Fruit fly (Drosophila melanogaster): ENCODE data around the gene CG14434.

Gene CG14434

dm6 chrX:6868024-6868628, 1.1 kb upstream of the CG14434 start (continued):
- peak; percentile 7 for TF ChIP-seq Hr3 (GFP tag; optimal IDR thresholded peaks at IDR 0.05)
- no peak for TF ChIP-seq lilli (GFP tag; optimal IDR thresholded peaks at IDR 0.05)
- no peak for TF ChIP-seq nau (GFP tag; optimal IDR thresholded peaks at IDR 0.05)
- TF ChIP-seq Med (GFP tag) = peak; percentile 55
- TF ChIP-seq CG10543 (GFP tag; optimal IDR thresholded peaks at IDR 0.05) = peak; percentile 13
- peak; percentile 44 for TF ChIP-seq slbo (GFP tag; IDR thresholded peaks at IDR 0.05)
- peak; percentile 33; the same call in 1 of the 2 replicates for TF ChIP-seq hbn (GFP tag; IDR thresholded peaks at IDR 0.05; ENCODE audit: partially characterized antibody)
- TF ChIP-seq NFAT (GFP tag; IDR thresholded peaks at IDR 0.05) = peak; percentile 39; the same call in 1 of the 2 replicates
- no peak for TF ChIP-seq ssp (GFP tag; IDR thresholded peaks at IDR 0.05)
- TF ChIP-seq CG13287 (GFP tag; IDR thresholded peaks at IDR 0.05; ENCODE audit: partially characterized antibody) = peak; percentile 46; the same call in 1 of the 2 replicates
- peak; percentile 27 for TF ChIP-seq nom (GFP tag; optimal IDR thresholded peaks at IDR 0.05)
- TF ChIP-seq wek (GFP tag; optimal IDR thresholded peaks at IDR 0.05) = no peak
- TF ChIP-seq grau (tag; optimal IDR thresholded peaks at IDR 0.05) = no peak
- peak; percentile 78 for TF ChIP-seq CoRest (tag; optimal IDR thresholded peaks at IDR 0.05)
- TF ChIP-seq CG8478 (optimal IDR thresholded peaks at IDR 0.05) = no peak
- peak; percentile 26; the same call in 1 of the 2 replicates for TF ChIP-seq CG32767 (GFP tag; IDR thresholded peaks at IDR 0.05)
- TF ChIP-seq CG4282 (GFP tag; optimal IDR thresholded peaks at IDR 0.05) = no peak
- peak; percentile 18 for TF ChIP-seq h (optimal IDR thresholded peaks at IDR 0.05)
- TF ChIP-seq CG17359 (tag; optimal IDR thresholded peaks at IDR 0.05) = peak; percentile 9
- no peak for TF ChIP-seq Camta (GFP tag; optimal IDR thresholded peaks at IDR 0.05)
- TF ChIP-seq CG18011 (GFP tag; optimal IDR thresholded peaks at IDR 0.05) = no peak
- TF ChIP-seq CG17568 (GFP tag; optimal IDR thresholded peaks at IDR 0.05) = no peak
- TF ChIP-seq CG14014 (GFP tag; IDR thresholded peaks at IDR 0.05) = no peak
- no peak for TF ChIP-seq CG3281 (GFP tag; optimal IDR thresholded peaks at IDR 0.05)
- TF ChIP-seq Hr39 (optimal IDR thresholded peaks at IDR 0.05) = no peak
- no peak for TF ChIP-seq CG30020 (tag; optimal IDR thresholded peaks at IDR 0.05)
- no peak for TF ChIP-seq Lhr (GFP tag; optimal IDR thresholded peaks at IDR 0.05)
- TF ChIP-seq Xrp1 (GFP tag; IDR thresholded peaks at IDR 0.05) = no peak; the same call in 1 of the 2 replicates
- TF ChIP-seq HmgZ (tag; optimal IDR thresholded peaks at IDR 0.05) = no peak
- 0 out of 2 replicates have a peak, but pooled peaks have one; percentile 16 for TF ChIP-seq aop (GFP tag; IDR thresholded peaks at IDR 0.05)
- TF ChIP-seq CG12299 (tag; optimal IDR thresholded peaks at IDR 0.05) = peak; percentile 16
- TF ChIP-seq CG33213 (GFP tag; optimal IDR thresholded peaks at IDR 0.05) = no peak
- TF ChIP-seq CG6254 (GFP tag; optimal IDR thresholded peaks at IDR 0.05) = no peak
- TF ChIP-seq Deaf1 (tag; optimal IDR thresholded peaks at IDR 0.05) = peak; percentile 93
- peak; percentile 60 for TF ChIP-seq sens (GFP tag)
- peak; percentile 21 for TF ChIP-seq mirr (GFP tag; optimal IDR thresholded peaks at IDR 0.05)
- TF ChIP-seq insv (GFP tag; optimal IDR thresholded peaks at IDR 0.05) = no peak
- no peak for TF ChIP-seq corto (GFP tag; optimal IDR thresholded peaks at IDR 0.05)
- peak; percentile 6 for TF ChIP-seq CG6654 (GFP tag; optimal IDR thresholded peaks at IDR 0.05)
- peak; percentile 7 for TF ChIP-seq CG13894 (tag; optimal IDR thresholded peaks at IDR 0.05)
- TF ChIP-seq cg (GFP tag; optimal IDR thresholded peaks at IDR 0.05) = peak; percentile 89
- peak; percentile 53 for TF ChIP-seq sqz (GFP tag; optimal IDR thresholded peaks at IDR 0.05)
- TF ChIP-seq CG9932 (GFP tag; IDR thresholded peaks at IDR 0.05) = no peak; the same call in 1 of the 2 replicates
- peak; percentile 89 for TF ChIP-seq CG1233 (GFP tag; optimal IDR thresholded peaks at IDR 0.05)
- TF ChIP-seq fd96Cb (tag; optimal IDR thresholded peaks at IDR 0.05) = no peak
- TF ChIP-seq CG12155 (GFP tag; optimal IDR thresholded peaks at IDR 0.05) = no peak
- TF ChIP-seq nerfin-1 (tag; optimal IDR thresholded peaks at IDR 0.05) = peak; percentile 57
- no peak for TF ChIP-seq MBD-R2 (GFP tag; IDR thresholded peaks at IDR 0.05)
- 0 out of 2 replicates have a peak, but pooled peaks have one; percentile 50 for TF ChIP-seq CG11696 (GFP tag; IDR thresholded peaks at IDR 0.05)
- peak; percentile 81 to 95 for TF ChIP-seq Trl (optimal IDR thresholded peaks at IDR 0.05)
- no peak for TF ChIP-seq Trl (GFP tag; optimal IDR thresholded peaks at IDR 0.05)
